Fruit fly (Drosophila melanogaster) whole organism, embryonic: Measurements from ENCODE around the gene CG32036.

Source experiments
- Atf-2 ChIP-seq: fragments of 200-800 bp; sonication (Bioruptor generic); optimal IDR thresholded peaks from 2 replicates; lab custom pipeline; 2016; ENCODE audit warnings: missing biosample characterization, missing genetic modification characterization
- Blimp-1 ChIP-seq: fragments of 200-800 bp; sonication (Bioruptor generic); optimal IDR thresholded peaks from 3 replicates; lab custom pipeline; 2018; ENCODE audit warnings: missing biosample characterization, missing genetic modification characterization, mild to moderate bottlenecking, moderate library complexity, missing genetic modification reagents
- CG10267 ChIP-seq: fragments of 200-800 bp; sonication (Bioruptor generic); optimal IDR thresholded peaks from 2 replicates; lab custom pipeline; 2018; ENCODE audit warnings: missing biosample characterization, mild to moderate bottlenecking, missing genetic modification characterization, moderate library complexity
- CG10979 ChIP-seq: fragments of 200-800 bp; sonication (Bioruptor generic); optimal IDR thresholded peaks from 2 replicates; lab custom pipeline; 2018; ENCODE audit warnings: missing biosample characterization, mild to moderate bottlenecking, missing genetic modification characterization, moderate library complexity
- CG11560 ChIP-seq: fragments of 200-800 bp; sonication (Bioruptor generic); IDR thresholded peaks from 3 replicates; pipeline ENCODE4 v1.3.6; 2022; ENCODE audit warnings: missing biosample characterization, missing genetic modification characterization
- CG12744 ChIP-seq: fragments of 200-800 bp; sonication (Bioruptor generic); optimal IDR thresholded peaks from 2 replicates; lab custom pipeline; 2016; ENCODE audit warnings: missing biosample characterization, missing genetic modification characterization
- CG14014 ChIP-seq: fragments of 200-800 bp; sonication (Bioruptor generic); IDR thresholded peaks from 2 replicates; pipeline ENCODE4 v1.3.6; 2022; ENCODE audit warnings: missing biosample characterization, missing genetic modification characterization
- CG14710 ChIP-seq: fragments of 200-800 bp; sonication (Bioruptor generic); optimal IDR thresholded peaks from 3 replicates; lab custom pipeline; 2019; ENCODE audit warnings: missing biosample characterization, mild to moderate bottlenecking, missing genetic modification characterization, moderate library complexity
- CG17802 ChIP-seq: fragments of 200-800 bp; sonication (Bioruptor generic); optimal IDR thresholded peaks from 2 replicates; lab custom pipeline; 2018; ENCODE audit warnings: missing biosample characterization, mild to moderate bottlenecking, missing genetic modification characterization, moderate library complexity
- CG18599 ChIP-seq: fragments of 200-800 bp; sonication (Bioruptor generic); optimal IDR thresholded peaks from 3 replicates; lab custom pipeline; 2017; ENCODE audit warnings: missing biosample characterization, missing genetic modification characterization, mild to moderate bottlenecking, moderate library complexity, missing genetic modification reagents
- CG2199 ChIP-seq: fragments of 200-800 bp; sonication (Bioruptor generic); IDR thresholded peaks from 3 replicates; pipeline ENCODE4 v1.3.6; 2022; ENCODE audit warnings: missing biosample characterization, missing genetic modification characterization
- CG4404 ChIP-seq: fragments of 200-800 bp; sonication (Bioruptor generic); IDR thresholded peaks from 2 replicates; pipeline ENCODE4 v1.3.6; 2022; ENCODE audit warnings: missing biosample characterization, missing genetic modification characterization
- CG4707 ChIP-seq: fragments of 200-800 bp; sonication (Bioruptor generic); optimal IDR thresholded peaks from 2 replicates; lab custom pipeline; 2018; ENCODE audit warnings: missing biosample characterization, mild to moderate bottlenecking, missing genetic modification characterization, moderate library complexity
- CG4820 ChIP-seq: fragments of 200-800 bp; sonication (Bioruptor generic); optimal IDR thresholded peaks from 3 replicates; lab custom pipeline; 2016; ENCODE audit warnings: missing biosample characterization, missing genetic modification characterization
- CG6813 ChIP-seq: fragments of 200-800 bp; sonication (Bioruptor generic); optimal IDR thresholded peaks from 2 replicates; lab custom pipeline; 2017; ENCODE audit warnings: missing biosample characterization, missing genetic modification characterization, mild to moderate bottlenecking, moderate library complexity, missing genetic modification reagents
- CG7963 ChIP-seq: fragments of 200-800 bp; sonication (Bioruptor generic); IDR thresholded peaks from 3 replicates; pipeline ENCODE4 v1.3.6; 2022; ENCODE audit warnings: missing biosample characterization, missing genetic modification characterization; ENCODE audit not compliant: partially characterized antibody
- CG8765 ChIP-seq: fragments of 200-800 bp; sonication (Bioruptor generic); IDR thresholded peaks from 2 replicates; pipeline ENCODE4 v1.3.6; 2022; ENCODE audit warnings: missing biosample characterization, missing genetic modification characterization
- Chrac-16 ChIP-seq: fragments of 200-800 bp; sonication (Bioruptor generic); optimal IDR thresholded peaks from 3 replicates; lab custom pipeline; 2016; ENCODE audit warnings: missing biosample characterization, missing genetic modification characterization
- D19B ChIP-seq: fragments of 200-800 bp; sonication (Bioruptor generic); optimal IDR thresholded peaks from 2 replicates; lab custom pipeline; 2017; ENCODE audit warnings: missing biosample characterization, mild to moderate bottlenecking, missing genetic modification characterization
- Dbx ChIP-seq: fragments of 200-800 bp; sonication (Bioruptor generic); IDR thresholded peaks from 3 replicates; pipeline ENCODE4 v1.3.6; 2022; ENCODE audit warnings: missing biosample characterization, missing genetic modification characterization
- Deaf1 ChIP-seq: fragments of 200-800 bp; optimal IDR thresholded peaks from 3 replicates; lab custom pipeline; 2019; ENCODE audit warnings: missing biosample characterization, mild to moderate bottlenecking, missing genetic modification characterization, moderate library complexity
- H2.0 ChIP-seq: fragments of 200-800 bp; sonication (Bioruptor generic); IDR thresholded peaks from 2 replicates; pipeline ENCODE4 v1.3.6; 2022; ENCODE audit warnings: missing biosample characterization, missing genetic modification characterization
- HmgZ ChIP-seq: fragments of 200-800 bp; sonication (Bioruptor generic); optimal IDR thresholded peaks from 2 replicates; lab custom pipeline; 2018; ENCODE audit warnings: missing biosample characterization, mild to moderate bottlenecking, missing genetic modification characterization
- Hr39 ChIP-seq: fragments of >200 bp; optimal IDR thresholded peaks from 2 replicates; lab custom pipeline; 2017
- Hr78 ChIP-seq, 2 experiments: fragments of 200-800 bp in 1 of 2; fragments of >200 bp in 1 of 2; sonication (Bioruptor generic) in 1 of 2; optimal IDR thresholded peaks; 2 replicates each; lab custom pipeline; 2017 to 2019; ENCODE audit warnings: missing biosample characterization in 2 of 2, missing genetic modification characterization in 2 of 2, mild to moderate bottlenecking in 1 of 2, moderate library complexity in 1 of 2
- Kr ChIP-seq: fragments of 200-800 bp; sonication (Bioruptor generic); optimal IDR thresholded peaks from 2 replicates; lab custom pipeline; 2017; ENCODE audit warnings: missing biosample characterization, mild to moderate bottlenecking, missing genetic modification characterization
- Max ChIP-seq: fragments of 200-800 bp; sonication (Bioruptor generic); optimal IDR thresholded peaks from 2 replicates; lab custom pipeline; 2016; ENCODE audit warnings: missing biosample characterization, mild to moderate bottlenecking, missing genetic modification characterization
- Mes4 ChIP-seq: fragments of 200-800 bp; sonication (Bioruptor generic); optimal IDR thresholded peaks from 2 replicates; lab custom pipeline; 2016; ENCODE audit warnings: missing biosample characterization, missing genetic modification characterization
- Neu2 ChIP-seq: fragments of 200-800 bp; sonication (Bioruptor generic); optimal IDR thresholded peaks from 3 replicates; lab custom pipeline; 2016; ENCODE audit warnings: missing biosample characterization, missing genetic modification characterization, borderline replicate concordance
- Nf-YA ChIP-seq: fragments of 200-800 bp; sonication (Bioruptor generic); IDR thresholded peaks from 2 replicates; pipeline ENCODE4 v1.3.6; 2022; ENCODE audit warnings: missing biosample characterization, missing genetic modification characterization
- Nf-YC ChIP-seq: fragments of 200-800 bp; optimal IDR thresholded peaks from 3 replicates; lab custom pipeline; 2019; ENCODE audit warnings: missing biosample characterization, mild to moderate bottlenecking, missing genetic modification characterization, moderate library complexity
- Optix ChIP-seq: fragments of 200-800 bp; sonication (Bioruptor generic); IDR thresholded peaks from 3 replicates; pipeline ENCODE4 v1.3.6; 2022; ENCODE audit warnings: missing biosample characterization, missing genetic modification characterization
- Ptx1 ChIP-seq: fragments of 200-800 bp; sonication (Bioruptor generic); IDR thresholded peaks from 2 replicates; pipeline ENCODE4 v1.3.6; 2022; ENCODE audit warnings: missing biosample characterization, missing genetic modification characterization
- Sox100B ChIP-seq: fragments of 200-800 bp; sonication (Bioruptor generic); optimal IDR thresholded peaks from 3 replicates; lab custom pipeline; 2018; ENCODE audit warnings: missing biosample characterization, mild to moderate bottlenecking, missing genetic modification characterization
- ap ChIP-seq: fragments of 200-800 bp; sonication (Bioruptor generic); IDR thresholded peaks from 2 replicates; pipeline ENCODE4 v1.3.6; 2022; ENCODE audit warnings: missing biosample characterization, missing genetic modification characterization
- ara ChIP-seq: fragments of 200-800 bp; sonication (Bioruptor generic); IDR thresholded peaks from 2 replicates; pipeline ENCODE4 v1.3.6; 2022; ENCODE audit warnings: missing biosample characterization, missing genetic modification characterization
- ato ChIP-seq: fragments of 200-800 bp; sonication (Bioruptor generic); IDR thresholded peaks from 2 replicates; pipeline ENCODE4 v1.3.6; 2022; ENCODE audit warnings: missing biosample characterization, missing genetic modification characterization; ENCODE audit not compliant: partially characterized antibody
- corto ChIP-seq: fragments of 200-800 bp; sonication (Bioruptor generic); optimal IDR thresholded peaks from 2 replicates; lab custom pipeline; 2016; ENCODE audit warnings: missing biosample characterization, mild to moderate bottlenecking, missing genetic modification characterization, moderate library complexity
- crc ChIP-seq: fragments of 200-800 bp; sonication (Bioruptor generic); optimal IDR thresholded peaks from 2 replicates; lab custom pipeline; 2016; ENCODE audit warnings: missing biosample characterization, missing genetic modification characterization
- crp ChIP-seq, 2 experiments: fragments of 200-800 bp; sonication (Bioruptor generic); optimal IDR thresholded peaks; 2 replicates in 1 of 2; 3 replicates in 1 of 2; lab custom pipeline; 2017; ENCODE audit warnings: missing biosample characterization in 2 of 2, missing genetic modification characterization in 2 of 2, mild to moderate bottlenecking in 1 of 2, moderate library complexity in 1 of 2
- da ChIP-seq: fragments of 200-800 bp; sonication (Bioruptor generic); optimal IDR thresholded peaks from 2 replicates; lab custom pipeline; 2016; ENCODE audit warnings: missing biosample characterization, missing genetic modification characterization
- h ChIP-seq: fragments of >200 bp; optimal IDR thresholded peaks from 2 replicates; lab custom pipeline; 2017
- jing ChIP-seq: fragments of 200-800 bp; sonication (Bioruptor generic); optimal IDR thresholded peaks from 2 replicates; lab custom pipeline; 2018; ENCODE audit warnings: missing biosample characterization, mild to moderate bottlenecking, missing genetic modification characterization
- lov ChIP-seq, 2 experiments: fragments of 200-800 bp in 1 of 2; fragments of >200 bp in 1 of 2; sonication (Bioruptor generic) in 1 of 2; IDR thresholded peaks in 1 of 2; optimal IDR thresholded peaks in 1 of 2; 2 replicates in 1 of 2; 3 replicates in 1 of 2; pipeline versions ENCODE4 v1.3.6 to Lab custom; 2017 to 2022; ENCODE audit warnings: missing biosample characterization in 1 of 2, missing genetic modification characterization in 1 of 2
- mam ChIP-seq: fragments of 200-800 bp; sonication (Bioruptor generic); optimal IDR thresholded peaks from 3 replicates; lab custom pipeline; 2016; ENCODE audit warnings: missing biosample characterization, missing genetic modification characterization
- nerfin-2 ChIP-seq: fragments of 200-800 bp; sonication (Bioruptor generic); IDR thresholded peaks from 2 replicates; pipeline ENCODE4 v1.3.6; 2022; ENCODE audit warnings: missing biosample characterization, missing genetic modification characterization; ENCODE audit not compliant: partially characterized antibody
- pzg ChIP-seq: fragments of 200-800 bp; sonication (Bioruptor generic); optimal IDR thresholded peaks from 3 replicates; lab custom pipeline; 2018; ENCODE audit warnings: missing biosample characterization, mild to moderate bottlenecking, missing genetic modification characterization, moderate library complexity
- sens ChIP-seq: fragments of 200-800 bp; sonication (Bioruptor generic); peaks from one replicate; lab custom pipeline; 2016; ENCODE audit warnings: missing biosample characterization, missing genetic modification characterization
- sna ChIP-seq: fragments of 200-800 bp; sonication (Bioruptor generic); IDR thresholded peaks from 2 replicates; pipeline ENCODE4 v1.3.6; 2022; ENCODE audit warnings: missing biosample characterization, missing genetic modification characterization; ENCODE audit not compliant: partially characterized antibody

The CG32036 gene

DNA sequence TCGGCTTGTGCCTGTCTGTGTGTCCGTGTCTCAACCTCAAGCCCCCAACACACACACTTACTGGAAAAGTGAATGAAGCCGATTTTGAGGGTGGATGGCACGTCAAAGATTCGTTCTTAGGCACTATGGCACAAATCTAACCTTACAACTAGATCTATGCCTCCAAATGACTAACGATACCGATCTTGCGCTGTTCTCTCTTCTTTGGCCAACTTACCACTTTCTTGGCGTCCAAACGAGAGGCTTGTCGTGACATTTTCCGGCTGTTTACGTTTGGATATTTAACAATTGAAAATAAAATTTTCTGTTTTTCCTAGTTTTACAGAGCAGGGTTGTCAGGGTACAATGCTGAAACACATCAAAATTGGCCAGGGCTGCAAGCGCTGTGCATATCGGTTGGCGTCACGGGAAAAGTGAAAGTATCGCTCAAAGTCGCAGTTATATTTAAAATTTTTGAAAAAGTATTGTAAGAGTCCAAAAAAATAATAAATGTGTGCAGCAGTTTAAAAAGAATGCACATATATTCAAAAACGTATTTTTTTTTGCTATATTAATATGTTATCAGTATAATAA is 47.0 kb downstream of the CG32036 start, which contains the start of the genes Bet3 and Nf-YA (continued):
- TF ChIP-seq Mes4 (GFP tag; lab: Kevin White, UChicago), result no peak
- no peak for TF ChIP-seq h (lab: Kevin White, UChicago)
- TF ChIP-seq CG11560 (tag; lab: Robert Waterston, UW), result no peak
- peak; percentile 27 for TF ChIP-seq crc (GFP tag; lab: Kevin White, UChicago)
- TF ChIP-seq CG7963 (GFP tag; lab: Robert Waterston, UW), result peak; percentile 72; the same call in 2 of the 3 replicates
- peak; percentile 31; the same call in 1 of the 2 replicates for TF ChIP-seq H2.0 (GFP tag; lab: Robert Waterston, UW)
- peak in 1 of 2 experiments; percentile 7 for TF ChIP-seq crp (GFP tag; optimal IDR thresholded peaks at IDR 0.05; lab: Kevin White, UChicago)
- TF ChIP-seq Sox100B (GFP tag; lab: Kevin White, UChicago), result no peak
- TF ChIP-seq CG6813, result no peak
- peak; percentile 43 for TF ChIP-seq Nf-YC (tag; lab: Kevin White, UChicago)
- no peak for TF ChIP-seq Hr78 (GFP tag; optimal IDR thresholded peaks at IDR 0.05; lab: Kevin White, UChicago)
- peak; percentile 49; the same call in 1 of the 2 replicates for TF ChIP-seq CG14014 (GFP tag; lab: Robert Waterston, UW)
- TF ChIP-seq ara (GFP tag; lab: Robert Waterston, UW), result peak; percentile 55; the same call in 1 of the 2 replicates
- peak; percentile 21 for TF ChIP-seq CG12744 (GFP tag; lab: Kevin White, UChicago)
- TF ChIP-seq lov (optimal IDR thresholded peaks at IDR 0.05; lab: Kevin White, UChicago), result no peak
- TF ChIP-seq lov (GFP tag; IDR thresholded peaks at IDR 0.05; lab: Robert Waterston, UW), result 0 out of 3 replicates have a peak, but pooled peaks have one; percentile 24
- TF ChIP-seq ato (GFP tag; lab: Robert Waterston, UW), result peak; percentile 20; the same call in 1 of the 2 replicates
- TF ChIP-seq CG17802, result no peak
- peak; percentile 70 for TF ChIP-seq CG14710
- no peak for TF ChIP-seq Kr (GFP tag; lab: Kevin White, UChicago)
- no peak for TF ChIP-seq D19B
- TF ChIP-seq CG2199 (GFP tag; lab: Robert Waterston, UW), result no peak
- TF ChIP-seq CG4820 (GFP tag; lab: Kevin White, UChicago), result peak; percentile 14
- peak; percentile 0 for TF ChIP-seq da (GFP tag; lab: Kevin White, UChicago)
- peak; percentile 56 for TF ChIP-seq CG10267 (tag; lab: Kevin White, UChicago)
- peak; percentile 84 for TF ChIP-seq sna
- TF ChIP-seq corto, result no peak
- no peak for TF ChIP-seq Hr39 (lab: Kevin White, UChicago)
- peak; percentile 32 for TF ChIP-seq Chrac-16
- no peak for TF ChIP-seq Nf-YA (GFP tag; lab: Robert Waterston, UW)
- TF ChIP-seq HmgZ (tag; lab: Kevin White, UChicago), result peak; percentile 58
- TF ChIP-seq jing (GFP tag; lab: Kevin White, UChicago), result no peak
- no peak for TF ChIP-seq CG4707 (GFP tag; lab: Kevin White, UChicago)
- TF ChIP-seq Dbx (GFP tag; lab: Robert Waterston, UW), result peak; percentile 57; the same call in 1 of the 3 replicates
- TF ChIP-seq Neu2 (GFP tag; lab: Kevin White, UChicago), result no peak
- TF ChIP-seq nerfin-2 (GFP tag; lab: Robert Waterston, UW), result peak; percentile 72
- TF ChIP-seq Optix (GFP tag; lab: Robert Waterston, UW), result peak; percentile 11; the same call in 1 of the 3 replicates
- TF ChIP-seq CG8765 (GFP tag; lab: Robert Waterston, UW), result no peak
- no peak for TF ChIP-seq CG4404 (GFP tag; lab: Robert Waterston, UW)
- peak; percentile 29 for TF ChIP-seq CG18599 (GFP tag; lab: Kevin White, UChicago)
- no peak for TF ChIP-seq Max
- peak; percentile 79 for TF ChIP-seq pzg (GFP tag; lab: Kevin White, UChicago)
- TF ChIP-seq Blimp-1 (GFP tag; lab: Kevin White, UChicago), result peak; percentile 99
- TF ChIP-seq ap (GFP tag; lab: Robert Waterston, UW), result no peak
- peak; percentile 47 for TF ChIP-seq CG10979 (tag; lab: Kevin White, UChicago)
- TF ChIP-seq sens, result peak; percentile 92
- TF ChIP-seq Atf-2 (GFP tag; lab: Kevin White, UChicago), result no peak
- TF ChIP-seq Deaf1, result no peak
- TF ChIP-seq Ptx1 (GFP tag; lab: Robert Waterston, UW), result peak; percentile 53; the same call in 1 of the 2 replicates
- TF ChIP-seq mam (GFP tag; lab: Kevin White, UChicago), result peak; percentile 90
